Worm (Caenorhabditis elegans) whole organism, L2 larva: ENCODE data around the gene T01B7.9.

Experiments used
- C34F6.9 ChIP-seq: fragments of 150-350 bp; optimal IDR thresholded peaks from 2 replicates; lab custom pipeline; 2014; ENCODE audit warnings: missing biosample characterization, missing genetic modification characterization
- F13H6.1 ChIP-seq: sonication (generic microtip); optimal IDR thresholded peaks from 2 replicates; lab custom pipeline; 2016; ENCODE audit warnings: missing genetic modification characterization, missing compliant biosample characterization
- R02D3.7 ChIP-seq: fragments of 150-350 bp; optimal IDR thresholded peaks from 2 replicates; lab custom pipeline; 2014; ENCODE audit warnings: missing biosample characterization, missing genetic modification characterization
- Y55F3AM.14 ChIP-seq: fragments of 200-800 bp; sonication (Bioruptor generic); optimal IDR thresholded peaks from 2 replicates; lab custom pipeline; 2018; ENCODE audit warnings: mild to moderate bottlenecking, missing genetic modification characterization, missing compliant biosample characterization
- blmp-1 ChIP-seq: sonication (generic microtip); optimal IDR thresholded peaks from 2 replicates; lab custom pipeline; 2017; ENCODE audit warnings: missing genetic modification characterization, mild to moderate bottlenecking, missing compliant biosample characterization, antibody characterized with exemption, moderate library complexity; ENCODE audit not compliant: insufficient read depth
- ceh-82 ChIP-seq: fragments of 150-350 bp; optimal IDR thresholded peaks from 2 replicates; lab custom pipeline; 2014; ENCODE audit warnings: missing biosample characterization, missing genetic modification characterization
- crh-2 ChIP-seq: sonication (generic microtip); optimal IDR thresholded peaks from 2 replicates; lab custom pipeline; 2017; ENCODE audit warnings: missing biosample characterization, missing genetic modification characterization
- dmd-4 ChIP-seq: sonication (generic microtip); optimal IDR thresholded peaks from 2 replicates; lab custom pipeline; 2017; ENCODE audit warnings: missing biosample characterization, missing genetic modification characterization
- egl-27 ChIP-seq: sonication (generic microtip); optimal IDR thresholded peaks from 3 replicates; lab custom pipeline; 2017; ENCODE audit warnings: missing biosample characterization, missing genetic modification reagents, missing genetic modification characterization
- elt-1 ChIP-seq: fragments of 150-350 bp; optimal IDR thresholded peaks from 2 replicates; lab custom pipeline; 2014; ENCODE audit warnings: missing biosample characterization, missing genetic modification characterization
- elt-3 ChIP-seq: sonication (generic microtip); optimal IDR thresholded peaks from 2 replicates; lab custom pipeline; 2017; ENCODE audit warnings: missing biosample characterization, missing genetic modification characterization
- fos-1 ChIP-seq: fragments of 150-350 bp; optimal IDR thresholded peaks from 2 replicates; lab custom pipeline; 2014; ENCODE audit warnings: missing biosample characterization, missing genetic modification characterization
- gmeb-1 ChIP-seq: fragments of 150-350 bp; optimal IDR thresholded peaks from 2 replicates; lab custom pipeline; 2014; ENCODE audit warnings: missing biosample characterization, missing genetic modification characterization
- lin-11 ChIP-seq: fragments of 150-350 bp; sonication (generic microtip); optimal IDR thresholded peaks from 2 replicates; lab custom pipeline; 2014; ENCODE audit warnings: missing biosample characterization, missing genetic modification characterization, inconsistent platforms, mixed read lengths
- lin-13 ChIP-seq: fragments of 150-350 bp; optimal IDR thresholded peaks from 2 replicates; lab custom pipeline; 2014; ENCODE audit warnings: missing biosample characterization, missing genetic modification reagents, missing genetic modification characterization
- lin-39 ChIP-seq: fragments of 150-350 bp; optimal IDR thresholded peaks from 2 replicates; lab custom pipeline; 2014; ENCODE audit warnings: missing biosample characterization, missing genetic modification reagents, missing genetic modification characterization
- lsy-2 ChIP-seq, 2 experiments: fragments of 150-350 bp in 1 of 2; sonication (generic microtip) in 1 of 2; optimal IDR thresholded peaks; 2 replicates each; lab custom pipeline; 2014 to 2017; ENCODE audit warnings: missing biosample characterization in 2 of 2, missing genetic modification characterization in 2 of 2
- mab-5 ChIP-seq: fragments of 150-350 bp; optimal IDR thresholded peaks from 2 replicates; lab custom pipeline; 2014; ENCODE audit warnings: missing biosample characterization, missing genetic modification characterization
- mbf-1 ChIP-seq: sonication (generic microtip); optimal IDR thresholded peaks from 2 replicates; lab custom pipeline; 2017; ENCODE audit warnings: missing biosample characterization, missing genetic modification characterization
- mdl-1 ChIP-seq, 2 experiments: fragments of 150-350 bp in 1 of 2; sonication (generic microtip) in 1 of 2; optimal IDR thresholded peaks; 2 replicates each; lab custom pipeline; 2017; ENCODE audit warnings: missing biosample characterization in 2 of 2, missing genetic modification characterization in 2 of 2
- nhr-10 ChIP-seq: sonication (generic microtip); optimal IDR thresholded peaks from 2 replicates; lab custom pipeline; 2017; ENCODE audit warnings: missing biosample characterization, missing genetic modification characterization
- nhr-12 ChIP-seq: fragments of 150-350 bp; optimal IDR thresholded peaks from 2 replicates; lab custom pipeline; 2014; ENCODE audit warnings: missing biosample characterization, missing genetic modification characterization
- nhr-129 ChIP-seq: fragments of 150-350 bp; optimal IDR thresholded peaks from 2 replicates; lab custom pipeline; 2014; ENCODE audit warnings: missing biosample characterization, missing genetic modification characterization
- nhr-23 ChIP-seq: fragments of 150-350 bp; optimal IDR thresholded peaks from 2 replicates; lab custom pipeline; 2014; ENCODE audit warnings: missing biosample characterization, missing genetic modification reagents, missing genetic modification characterization
- nhr-237 ChIP-seq: fragments of 150-350 bp; optimal IDR thresholded peaks from 2 replicates; lab custom pipeline; 2014; ENCODE audit warnings: missing biosample characterization, missing genetic modification characterization
- nhr-25 ChIP-seq: fragments of 150-350 bp; sonication (generic microtip); optimal IDR thresholded peaks from 3 replicates; lab custom pipeline; 2014; ENCODE audit warnings: missing biosample characterization, missing genetic modification characterization
- nhr-77 ChIP-seq: fragments of 150-350 bp; optimal IDR thresholded peaks from 2 replicates; lab custom pipeline; 2014; ENCODE audit warnings: missing biosample characterization, missing genetic modification characterization
- peb-1 ChIP-seq: fragments of 150-350 bp; optimal IDR thresholded peaks from 2 replicates; lab custom pipeline; 2014; ENCODE audit warnings: missing biosample characterization, missing genetic modification characterization
- sem-4 ChIP-seq: fragments of 150-350 bp; optimal IDR thresholded peaks from 2 replicates; lab custom pipeline; 2014; ENCODE audit warnings: missing biosample characterization, missing genetic modification reagents, missing genetic modification characterization
- sma-3 ChIP-seq: sonication (generic microtip); optimal IDR thresholded peaks from 2 replicates; lab custom pipeline; 2016; ENCODE audit warnings: missing genetic modification reagents, missing genetic modification characterization, missing compliant biosample characterization
- sma-9 ChIP-seq, 2 experiments: fragments of 150-350 bp in 1 of 2; sonication (generic microtip) in 1 of 2; optimal IDR thresholded peaks; 2 replicates each; lab custom pipeline; 2014 to 2016; ENCODE audit warnings: missing genetic modification characterization in 2 of 2, mild to moderate bottlenecking in 1 of 2, missing biosample characterization in 1 of 2, missing compliant biosample characterization in 1 of 2, missing genetic modification reagents in 1 of 2, moderate library complexity in 1 of 2
- snpc-4 ChIP-seq: fragments of 150-350 bp; optimal IDR thresholded peaks from 2 replicates; lab custom pipeline; 2014; ENCODE audit warnings: missing biosample characterization, missing genetic modification characterization
- unc-62 ChIP-seq: fragments of 150-350 bp; optimal IDR thresholded peaks from 2 replicates; lab custom pipeline; 2014; ENCODE audit warnings: missing biosample characterization, missing genetic modification reagents, missing genetic modification characterization
- zag-1 ChIP-seq: fragments of 150-350 bp; optimal IDR thresholded peaks from 2 replicates; lab custom pipeline; 2014; ENCODE audit warnings: missing biosample characterization, missing genetic modification characterization
- ztf-11 ChIP-seq: sonication (generic microtip); optimal IDR thresholded peaks from 2 replicates; lab custom pipeline; 2017; ENCODE audit warnings: missing biosample characterization, missing genetic modification characterization

Gene T01B7.9

DNA sequence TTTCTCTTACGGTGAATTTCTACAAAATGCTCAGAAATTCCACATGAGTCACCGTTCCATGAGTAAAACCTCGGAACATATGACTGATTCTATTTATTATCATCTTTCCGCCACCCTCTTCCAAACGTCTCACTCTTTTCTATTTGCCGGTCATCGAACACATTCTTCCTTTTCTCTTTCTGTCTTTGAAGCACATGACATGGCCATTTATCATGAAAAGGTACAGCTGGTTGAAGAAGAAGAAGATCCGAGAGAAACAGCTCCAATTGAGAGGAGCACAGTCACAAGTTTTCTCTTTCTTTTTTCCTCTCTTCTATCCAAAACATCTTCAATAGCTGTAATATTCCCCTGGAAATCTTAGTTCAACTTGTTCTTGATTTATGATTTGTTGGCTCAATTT, 19.6 kb downstream of the T01B7.9 start, which contains the start of gene cup-16:
Gene cup-16, plus strand, starts transcription at position 132 of the 400 bp plus-strand sequence.
- peak in 1 of 2 experiments; percentile 63 for TF ChIP-seq lsy-2 (tag; optimal IDR thresholded peaks at IDR 0.05; lab: Kevin White, UChicago)
- TF ChIP-seq lin-39 (tag; lab: Kevin White, UChicago): no peak
- no peak for TF ChIP-seq gmeb-1 (tag; lab: Kevin White, UChicago)
- no peak for TF ChIP-seq sma-3
- peak; percentile 64 for TF ChIP-seq sma-9 (GFP tag; optimal IDR thresholded peaks at IDR 0.05; lab: Kevin White, UChicago)
- TF ChIP-seq sma-9 (tag; optimal IDR thresholded peaks at IDR 0.05; lab: Kevin White, UChicago): no peak
- peak; percentile 6 for TF ChIP-seq sem-4
- no peak for TF ChIP-seq R02D3.7
- peak; percentile 19 for TF ChIP-seq C34F6.9 (tag; lab: Kevin White, UChicago)
- no peak for TF ChIP-seq crh-2 (tag; lab: Kevin White, UChicago)
- peak; percentile 20 for TF ChIP-seq mab-5
- no peak for TF ChIP-seq nhr-23 (tag; lab: Kevin White, UChicago)
- peak; percentile 38 for TF ChIP-seq nhr-129 (tag; lab: Kevin White, UChicago)
- TF ChIP-seq F13H6.1: peak; percentile 55
- no peak for TF ChIP-seq snpc-4 (tag; lab: Kevin White, UChicago)
- no peak for TF ChIP-seq nhr-237
- TF ChIP-seq blmp-1 (tag; lab: Kevin White, UChicago): no peak
- no peak for TF ChIP-seq ceh-82 (tag; lab: Kevin White, UChicago)
- TF ChIP-seq unc-62 (GFP tag; lab: Kevin White, UChicago): peak; percentile 13
- no peak for TF ChIP-seq lin-13 (GFP tag; lab: Kevin White, UChicago)
- TF ChIP-seq lin-11 (tag; lab: Kevin White, UChicago): no peak
- TF ChIP-seq, all 48 proteins: peak for 8

DNA sequence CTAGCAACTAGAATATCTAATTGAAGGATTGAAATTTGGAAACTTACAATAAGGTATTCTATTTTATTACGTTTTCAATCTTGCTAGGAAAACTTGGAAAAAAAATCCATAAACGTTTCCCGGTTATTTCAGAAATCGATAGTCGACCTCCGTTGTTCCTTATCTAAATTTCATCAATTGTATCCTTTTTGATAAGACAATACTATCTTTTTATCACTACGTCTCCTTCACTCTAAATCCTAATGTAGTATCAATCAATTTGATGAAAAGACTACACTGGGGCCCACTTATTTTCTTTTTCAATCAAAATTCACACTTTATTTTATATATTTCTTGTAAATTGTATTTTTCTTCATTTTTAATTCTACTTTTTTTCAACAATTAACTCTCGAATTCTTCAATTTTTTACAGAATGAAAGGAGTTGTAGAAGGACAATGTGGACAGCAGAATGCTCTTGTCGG, 22.2 kb downstream of the T01B7.9 start, which contains the start of gene prx-5:
Gene prx-5, plus strand, starts transcription at position 412 of the 462 bp plus-strand sequence.
- TF ChIP-seq fos-1 (tag; lab: Kevin White, UChicago) (peak; percentile 51), nhr-23 (tag; lab: Kevin White, UChicago) (no peak)

DNA sequence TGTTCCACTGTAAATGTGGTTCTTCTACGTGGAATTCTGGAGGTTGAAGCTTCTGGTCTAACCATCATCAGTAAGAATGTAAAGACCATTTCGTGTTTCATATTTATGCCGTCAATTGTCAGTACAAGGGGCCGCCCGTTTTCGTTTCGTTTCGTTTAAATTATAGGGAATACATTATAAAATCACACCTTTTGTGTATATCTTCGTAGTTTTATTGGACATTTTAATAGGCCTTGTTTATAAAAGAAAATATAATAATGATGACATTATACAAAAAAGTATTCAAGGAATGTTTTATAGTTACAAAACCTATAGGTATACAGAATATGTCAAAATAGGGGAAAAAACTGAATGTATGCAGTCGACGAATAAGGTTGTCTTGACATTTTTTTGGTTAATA, 22.9 kb downstream of the T01B7.9 start, which contains the start of gene ceh-7:
Gene ceh-7, minus strand, starts transcription at position 101 of the 400 bp plus-strand sequence.
- TF ChIP-seq dmd-4 (tag; lab: Kevin White, UChicago) (no peak), sma-3 (no peak), lsy-2 (tag; optimal IDR thresholded peaks at IDR 0.05; lab: Kevin White, UChicago) (no peak), lin-13 (GFP tag; lab: Kevin White, UChicago) (no peak), elt-3 (tag; lab: Kevin White, UChicago) (no peak), nhr-10 (tag; lab: Kevin White, UChicago) (no peak), nhr-25 (tag; lab: Kevin White, UChicago) (no peak), R02D3.7 (no peak), Y55F3AM.14 (GFP tag; lab: Kevin White, UChicago) (no peak), fos-1 (tag; lab: Kevin White, UChicago) (no peak), ztf-11 (tag; lab: Kevin White, UChicago) (no peak), F13H6.1 (no peak), elt-1 (tag; lab: Kevin White, UChicago) (no peak)

DNA sequence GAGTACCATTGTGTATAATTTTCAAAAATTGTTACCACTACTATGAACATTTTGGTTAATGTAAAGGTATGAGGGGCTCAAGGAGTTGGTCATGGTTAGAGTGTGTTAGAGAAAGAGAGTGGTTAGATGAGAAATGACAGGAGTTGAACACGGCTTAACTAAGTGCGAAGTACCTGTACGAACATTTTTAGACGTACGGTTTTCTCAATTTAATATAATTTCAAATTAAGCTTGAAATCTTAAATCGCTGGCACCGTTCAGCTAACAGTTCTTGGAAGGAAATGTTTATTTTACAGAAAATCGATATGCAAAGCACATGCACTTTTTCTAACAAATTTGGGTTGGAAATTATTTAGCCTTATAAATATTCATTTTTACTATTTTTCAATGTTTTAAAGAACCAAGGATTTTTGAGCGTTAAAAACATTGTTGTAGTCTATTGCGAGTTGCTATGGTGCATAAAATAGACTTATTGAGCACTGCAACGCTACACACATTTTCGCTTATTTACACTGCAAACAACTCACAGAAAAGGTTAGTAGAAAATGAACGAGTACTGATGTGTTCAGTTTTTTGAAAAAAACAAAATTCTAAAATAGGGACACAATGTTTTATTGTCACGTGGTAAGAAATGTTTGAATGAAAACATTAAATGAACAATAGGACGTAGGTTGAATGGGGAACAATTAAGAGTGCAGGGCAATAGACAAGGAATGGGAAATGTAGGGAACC, 24.8 kb downstream of the T01B7.9 start, which contains the start of gene sphk-1:
Gene sphk-1, minus strand, starts transcription at position 51 of the 732 bp plus-strand sequence.
- TF ChIP-seq nhr-129 (tag; lab: Kevin White, UChicago) (no peak), zag-1 (no peak), egl-27 (tag; lab: Kevin White, UChicago) (no peak), ztf-11 (tag; lab: Kevin White, UChicago) (no peak), lin-11 (tag; lab: Kevin White, UChicago) (no peak), lin-39 (tag; lab: Kevin White, UChicago) (no peak), mdl-1 (tag; optimal IDR thresholded peaks at IDR 0.05; lab: Kevin White, UChicago) (no peak), nhr-12 (tag; lab: Kevin White, UChicago) (no peak), mbf-1 (tag; lab: Kevin White, UChicago) (no peak), nhr-77 (tag; lab: Kevin White, UChicago) (no peak), peb-1 (no peak), lin-13 (GFP tag; lab: Kevin White, UChicago) (no peak), elt-1 (tag; lab: Kevin White, UChicago) (no peak)
